Worm (Caenorhabditis elegans) whole organism, L4 larva: ENCODE results near the gene pqn-80.

Source experiments
- fkh-10 ChIP-seq: fragments of 150-350 bp; optimal IDR thresholded peaks from 2 replicates; lab custom pipeline; 2014; ENCODE audit warnings: missing biosample characterization, missing genetic modification reagents, missing genetic modification characterization
- nhr-11 ChIP-seq: fragments of 150-350 bp; optimal IDR thresholded peaks from 2 replicates; lab custom pipeline; 2014; ENCODE audit warnings: missing biosample characterization, missing genetic modification characterization

- TF ChIP-seq nhr-11 (tag; lab: Kevin White, UChicago): no peak
- no peak for TF ChIP-seq fkh-10 (GFP tag; lab: Kevin White, UChicago)
Measured at ce11 chrIII:12651946-12652345, 25.6 kb downstream of the pqn-80 start.
